Worm (Caenorhabditis elegans) whole organism, L1 larva: ENCODE measurements around the gene Y116F11B.8.

Source experiments
- ceh-82 ChIP-seq, 3 experiments: fragments of 150-350 bp in 1 of 3; sonication (generic microtip) in 2 of 3; optimal IDR thresholded peaks; 2 replicates each; lab custom pipeline; 2014 to 2017; ENCODE audit warnings: missing biosample characterization in 3 of 3, missing genetic modification characterization in 3 of 3
- hlh-4 ChIP-seq: sonication (generic microtip); optimal IDR thresholded peaks from 2 replicates; lab custom pipeline; 2016; ENCODE audit warnings: mild to moderate bottlenecking, missing genetic modification characterization, missing compliant biosample characterization
- lsy-2 ChIP-seq, 2 experiments: fragments of 150-350 bp; optimal IDR thresholded peaks; 2 replicates each; lab custom pipeline; 2014; ENCODE audit warnings: missing biosample characterization in 2 of 2, missing genetic modification characterization in 2 of 2
- nhr-28 ChIP-seq: fragments of 150-350 bp; optimal IDR thresholded peaks from 2 replicates; lab custom pipeline; 2014; ENCODE audit warnings: missing biosample characterization, missing genetic modification characterization
- tlp-1 ChIP-seq: fragments of 150-350 bp; optimal IDR thresholded peaks from 2 replicates; lab custom pipeline; 2014; ENCODE audit warnings: missing biosample characterization, missing genetic modification characterization
- zag-1 ChIP-seq: fragments of 150-350 bp; optimal IDR thresholded peaks from 2 replicates; lab custom pipeline; 2014; ENCODE audit warnings: missing biosample characterization, missing genetic modification characterization

Gene Y116F11B.8

ce11 chrV:19908854-19909253 lies 51.4 kb downstream of the Y116F11B.8 start (continued):
- TF ChIP-seq zag-1 (tag; lab: Kevin White, UChicago) (no peak), ceh-82 (tag; optimal IDR thresholded peaks at IDR 0.05; lab: Kevin White, UChicago) (peak in 1 of 3 experiments; percentile 8), lsy-2 (tag; optimal IDR thresholded peaks at IDR 0.05; lab: Kevin White, UChicago) (peak; percentile 16 to 29), tlp-1 (no peak), nhr-28 (tag; lab: Kevin White, UChicago) (no peak), hlh-4 (tag; lab: Kevin White, UChicago) (no peak)
